Worm (Caenorhabditis elegans): Measurements from ENCODE around the gene srg-7.

- TF ChIP-seq med-1 (GFP tag; optimal IDR thresholded peaks at IDR 0.05; ENCODE audit: insufficient read depth), result no peak
- TF ChIP-seq ztf-29 (GFP tag; IDR thresholded peaks at IDR 0.05), result no peak
- TF ChIP-seq ztf-23 (GFP tag; IDR thresholded peaks at IDR 0.05), result no peak
- no peak for TF ChIP-seq tab-1 (GFP tag; IDR thresholded peaks at IDR 0.05)
- TF ChIP-seq ref-1 (GFP tag; conservative IDR thresholded peaks at IDR 0.05), result no peak
- TF ChIP-seq T22C8.4 (GFP tag; IDR thresholded peaks at IDR 0.05), result no peak
Measured at ce11 chrIII:6258262-6258661, 9.7 kb downstream of the srg-7 start, which contains the start of gene srg-1.

All from whole organism, midembryonic.